Fruit fly (Drosophila melanogaster): ENCODE data around the gene Hs3st-B.

Hs3st-B gene

dm6 chrX:19208014-19208413 is 40.4 kb upstream of the Hs3st-B start, which contains the start of gene Ulp1 (continued):
- TF ChIP-seq PHDP (tag; optimal IDR thresholded peaks at IDR 0.05) (no peak), CG4282 (GFP tag; optimal IDR thresholded peaks at IDR 0.05) (no peak), CG17328 (GFP tag; IDR thresholded peaks at IDR 0.05) (no peak), dimm (GFP tag; IDR thresholded peaks at IDR 0.05) (no peak), CG9817 (tag; optimal IDR thresholded peaks at IDR 0.05) (no peak), CG10959 (GFP tag; IDR thresholded peaks at IDR 0.05) (no peak), esg (GFP tag; conservative IDR thresholded peaks at IDR 0.05) (no peak), Ravus (GFP tag; IDR thresholded peaks at IDR 0.05) (no peak), CG4404 (GFP tag; IDR thresholded peaks at IDR 0.05) (no peak), her (GFP tag; optimal IDR thresholded peaks at IDR 0.05) (no peak), Dip3 (GFP tag; optimal IDR thresholded peaks at IDR 0.05) (no peak), CG12942 (GFP tag; optimal IDR thresholded peaks at IDR 0.05) (no peak), MBD-R2 (GFP tag; IDR thresholded peaks at IDR 0.05) (peak; percentile 95), CG18011 (GFP tag; optimal IDR thresholded peaks at IDR 0.05) (peak; percentile 98), lola (GFP tag; optimal IDR thresholded peaks at IDR 0.05) (no peak), CG12391 (tag; optimal IDR thresholded peaks at IDR 0.05) (peak; percentile 30), ro (GFP tag; IDR thresholded peaks at IDR 0.05) (no peak), CG17829 (tag; optimal IDR thresholded peaks at IDR 0.05) (peak; percentile 57), Xrp1 (GFP tag; IDR thresholded peaks at IDR 0.05) (no peak), CG7357 (GFP tag; IDR thresholded peaks at IDR 0.05) (no peak), unc-4 (GFP tag; IDR thresholded peaks at IDR 0.05; ENCODE audit: partially characterized antibody) (no peak), HmgD (GFP tag; optimal IDR thresholded peaks at IDR 0.05) (peak; percentile 57), CG5953 (GFP tag; IDR thresholded peaks at IDR 0.05) (no peak), Side (GFP tag; optimal IDR thresholded peaks at IDR 0.05) (no peak), ranshi (GFP tag; IDR thresholded peaks at IDR 0.05) (no peak), CG9932 (GFP tag; IDR thresholded peaks at IDR 0.05) (peak; percentile 44; the same call in 1 of the 2 replicates), amos (GFP tag; IDR thresholded peaks at IDR 0.05; ENCODE audit: partially characterized antibody) (peak; percentile 58), CG17612 (GFP tag; IDR thresholded peaks at IDR 0.05) (no peak), CG33557 (GFP tag; optimal IDR thresholded peaks at IDR 0.05) (no peak), Poxn (GFP tag; IDR thresholded peaks at IDR 0.05) (no peak), Ssrp (tag; optimal IDR thresholded peaks at IDR 0.05) (no peak), Deaf1 (tag; optimal IDR thresholded peaks at IDR 0.05) (no peak), CG4854 (GFP tag; optimal IDR thresholded peaks at IDR 0.05) (no peak), schlank (tag; optimal IDR thresholded peaks at IDR 0.05) (no peak), CG34224 (GFP tag; IDR thresholded peaks at IDR 0.05; ENCODE audit: partially characterized antibody) (peak; percentile 17; the same call in 1 of the 3 replicates), CkIIα-i1 (GFP tag; IDR thresholded peaks at IDR 0.05) (no peak), CG11696 (GFP tag; IDR thresholded peaks at IDR 0.05) (no peak), CG17359 (tag; optimal IDR thresholded peaks at IDR 0.05) (peak; percentile 56), croc (GFP tag; conservative IDR thresholded peaks at IDR 0.05) (no peak), slou (GFP tag; optimal IDR thresholded peaks at IDR 0.05) (peak; percentile 35), Taf1 (GFP tag; IDR thresholded peaks at IDR 0.05) (no peak), eyg (GFP tag; optimal IDR thresholded peaks at IDR 0.05) (no peak), sna (GFP tag; IDR thresholded peaks at IDR 0.05; ENCODE audit: partially characterized antibody) (no peak), shn (GFP tag; optimal IDR thresholded peaks at IDR 0.05) (peak; percentile 12), Ptx1 (GFP tag; IDR thresholded peaks at IDR 0.05) (no peak), pum (GFP tag; optimal IDR thresholded peaks at IDR 0.05) (no peak), psq (GFP tag; optimal IDR thresholded peaks at IDR 0.05) (no peak), Neu2 (GFP tag; optimal IDR thresholded peaks at IDR 0.05; ENCODE audit: borderline replicate concordance) (peak; percentile 55), caup (GFP tag; optimal IDR thresholded peaks at IDR 0.05; ENCODE audit: severe bottlenecking) (no peak), CG4707 (GFP tag; optimal IDR thresholded peaks at IDR 0.05) (no peak), Bdp1 (GFP tag; optimal IDR thresholded peaks at IDR 0.05) (no peak), CG6689 (GFP tag; IDR thresholded peaks at IDR 0.05) (no peak)
